Fruit fly (Drosophila melanogaster): ENCODE data around the gene CG32148.

CG32148 gene

DNA sequence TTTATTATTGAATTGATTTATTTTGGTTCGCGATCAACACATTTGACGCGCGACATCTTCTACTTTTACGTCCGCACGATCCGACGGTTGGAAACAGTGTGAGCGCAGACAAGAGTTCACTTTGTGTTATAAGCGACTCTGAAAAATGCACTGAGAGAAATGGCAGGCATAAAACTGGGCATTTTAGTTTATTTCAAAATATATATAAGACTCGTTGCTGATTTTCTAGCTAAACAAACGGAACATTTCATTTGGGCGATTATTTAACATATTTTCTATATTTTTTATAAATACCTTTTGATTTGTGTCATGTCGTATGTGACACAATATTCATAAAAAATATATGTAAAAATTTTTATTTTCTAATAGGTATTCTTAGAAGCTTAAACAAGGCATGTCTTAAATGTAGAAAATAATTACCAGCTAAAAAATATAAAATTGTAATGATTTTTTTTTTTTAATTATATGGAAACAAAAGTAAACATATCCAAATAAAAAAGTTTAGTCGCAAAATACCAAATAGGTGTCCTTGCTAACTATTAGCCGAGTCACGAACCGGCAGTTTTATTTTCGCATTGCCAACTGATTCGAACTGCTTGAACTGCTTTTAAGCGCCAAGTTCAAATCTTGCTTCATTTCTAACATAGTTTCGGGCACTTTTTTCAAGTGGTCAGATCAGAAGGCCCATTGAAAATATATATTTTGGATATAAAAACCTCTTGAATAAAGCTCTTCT is 9.2 kb upstream of the CG32148 start, which contains the start of gene Reck (continued):
- peak; percentile 11 for TF ChIP-seq Atf-2 (GFP tag; optimal IDR thresholded peaks at IDR 0.05)
- peak; percentile 72 for TF ChIP-seq CG12219 (GFP tag; optimal IDR thresholded peaks at IDR 0.05)
- TF ChIP-seq Deaf1 (tag; optimal IDR thresholded peaks at IDR 0.05), result peak; percentile 59
- TF ChIP-seq CG18476 (GFP tag; optimal IDR thresholded peaks at IDR 0.05), result peak; percentile 88
- peak; percentile 75 for TF ChIP-seq CG18619 (GFP tag; optimal IDR thresholded peaks at IDR 0.05)
- TF ChIP-seq sim (GFP tag; IDR thresholded peaks at IDR 0.05), result peak; percentile 75
- peak; percentile 76 for TF ChIP-seq CG2875 (GFP tag; optimal IDR thresholded peaks at IDR 0.05)
- TF ChIP-seq Sry-δ (GFP tag; optimal IDR thresholded peaks at IDR 0.05), result peak; percentile 2
- TF ChIP-seq Optix (GFP tag; IDR thresholded peaks at IDR 0.05), result peak; percentile 68; the same call in 2 of the 3 replicates
- TF ChIP-seq CG15479 (GFP tag; optimal IDR thresholded peaks at IDR 0.05), result no peak
- TF ChIP-seq ranshi (GFP tag; IDR thresholded peaks at IDR 0.05), result peak; percentile 83
- peak; percentile 48 for TF ChIP-seq CG33213 (GFP tag; optimal IDR thresholded peaks at IDR 0.05)
- TF ChIP-seq lilli (GFP tag; optimal IDR thresholded peaks at IDR 0.05), result peak; percentile 71
- TF ChIP-seq NFAT (GFP tag; IDR thresholded peaks at IDR 0.05), result peak; percentile 63; the same call in 1 of the 2 replicates
- TF ChIP-seq CG13287 (GFP tag; IDR thresholded peaks at IDR 0.05; ENCODE audit: partially characterized antibody), result no peak
- TF ChIP-seq Abd-B (GFP tag; optimal IDR thresholded peaks at IDR 0.05), result peak; percentile 39
- peak; percentile 44 for TF ChIP-seq CG8089 (GFP tag; optimal IDR thresholded peaks at IDR 0.05)
- TF ChIP-seq Med (GFP tag), result peak; percentile 93
- TF ChIP-seq MTF-1 (GFP tag; optimal IDR thresholded peaks at IDR 0.05; ENCODE audit: borderline replicate concordance), result peak; percentile 77
- TF ChIP-seq CG8359 (GFP tag; optimal IDR thresholded peaks at IDR 0.05; ENCODE audit: borderline replicate concordance), result peak; percentile 78
- TF ChIP-seq row (GFP tag; IDR thresholded peaks at IDR 0.05), result peak; percentile 79
- peak; percentile 12 for TF ChIP-seq CG31388 (GFP tag; optimal IDR thresholded peaks at IDR 0.05)
- TF ChIP-seq Ets97D (GFP tag; optimal IDR thresholded peaks at IDR 0.05), result peak; percentile 29
- TF ChIP-seq CG7839 (tag; optimal IDR thresholded peaks at IDR 0.05), result peak; percentile 83
- TF ChIP-seq bab2 (GFP tag; optimal IDR thresholded peaks at IDR 0.05), result peak; percentile 57
- TF ChIP-seq dysf (GFP tag; IDR thresholded peaks at IDR 0.05), result peak; percentile 79
- peak; percentile 80 for TF ChIP-seq CG17568 (GFP tag; optimal IDR thresholded peaks at IDR 0.05)
- TF ChIP-seq ems (GFP tag; optimal IDR thresholded peaks at IDR 0.05), result peak; percentile 50
- peak; percentile 89 for TF ChIP-seq CG10979 (tag; optimal IDR thresholded peaks at IDR 0.05)
- TF ChIP-seq CG14860 (GFP tag; IDR thresholded peaks at IDR 0.05; ENCODE audit: partially characterized antibody), result no peak
- peak; percentile 59; the same call in 1 of the 2 replicates for TF ChIP-seq CG10321 (GFP tag; IDR thresholded peaks at IDR 0.05)
- no peak for TF ChIP-seq peb (GFP tag; IDR thresholded peaks at IDR 0.05)
- no peak for TF ChIP-seq wdn (GFP tag; IDR thresholded peaks at IDR 0.05)
- TF ChIP-seq dpn (GFP tag; optimal IDR thresholded peaks at IDR 0.05), result peak; percentile 33 to 82
- TF ChIP-seq CG5180 (GFP tag; optimal IDR thresholded peaks at IDR 0.05), result peak; percentile 72
- peak; percentile 43 for TF ChIP-seq stwl (tag; optimal IDR thresholded peaks at IDR 0.05)
- TF ChIP-seq hkb (optimal IDR thresholded peaks at IDR 0.05), result no peak
- TF ChIP-seq hkb (GFP tag; IDR thresholded peaks at IDR 0.05), result peak; percentile 95
- TF ChIP-seq ara (GFP tag; IDR thresholded peaks at IDR 0.05), result peak; percentile 73; the same call in 1 of the 2 replicates
- TF ChIP-seq CG6654 (GFP tag; optimal IDR thresholded peaks at IDR 0.05), result peak; percentile 15
- no peak for TF ChIP-seq Antp (GFP tag; optimal IDR thresholded peaks at IDR 0.05)
- TF ChIP-seq CG14050 (GFP tag; IDR thresholded peaks at IDR 0.05), result peak; percentile 80
- peak; percentile 56 for TF ChIP-seq CG4707 (GFP tag; optimal IDR thresholded peaks at IDR 0.05)
- TF ChIP-seq twi (tag; optimal IDR thresholded peaks at IDR 0.05), result peak; percentile 41
- peak; percentile 42 for TF ChIP-seq CG10462 (GFP tag; optimal IDR thresholded peaks at IDR 0.05)
- TF ChIP-seq lov (optimal IDR thresholded peaks at IDR 0.05), result no peak
- peak; percentile 85; the same call in 2 of the 3 replicates for TF ChIP-seq lov (GFP tag; IDR thresholded peaks at IDR 0.05)
- TF ChIP-seq CG6765 (GFP tag; optimal IDR thresholded peaks at IDR 0.05), result peak; percentile 59
- TF ChIP-seq sug (tag; optimal IDR thresholded peaks at IDR 0.05), result peak; percentile 45

All from whole organism, embryonic.